Fruit fly (Drosophila melanogaster): ENCODE data around the gene Muc30E.

DNA sequence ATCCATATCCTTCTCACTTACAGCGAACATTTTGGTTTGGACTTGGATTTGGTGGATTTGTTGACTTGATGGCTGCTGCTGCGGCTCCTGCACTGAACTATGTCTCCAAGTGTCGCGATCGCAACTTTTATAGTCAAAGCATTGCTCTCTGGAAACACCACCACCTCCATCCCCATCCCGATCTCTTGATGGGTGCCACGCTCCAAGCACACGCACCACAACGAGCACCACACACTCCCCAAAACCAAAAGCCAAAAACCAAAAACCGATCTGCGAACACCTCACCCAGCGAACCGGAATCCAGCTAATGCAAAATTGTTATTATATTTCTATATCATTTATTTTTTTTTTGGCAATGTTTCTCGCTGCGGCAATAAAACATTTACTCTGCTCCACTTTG, 30.1 kb upstream of the Muc30E start, which contains the start of gene Cpr30F:
- no peak for TF ChIP-seq h (optimal IDR thresholded peaks at IDR 0.05)
- no peak for TF ChIP-seq Myc (optimal IDR thresholded peaks at IDR 0.05)
- TF ChIP-seq ttk (optimal IDR thresholded peaks at IDR 0.05): no peak
- TF ChIP-seq psq (optimal IDR thresholded peaks at IDR 0.05): no peak
- no peak for TF ChIP-seq insv (optimal IDR thresholded peaks at IDR 0.05)
- no peak for TF ChIP-seq Sin3A (optimal IDR thresholded peaks at IDR 0.05)

Measured in Kc167 (cell line).